Worm (Caenorhabditis elegans): Measurements from ENCODE around the gene spe-26.

- TF ChIP-seq mab-5 (tag; optimal IDR thresholded peaks at IDR 0.05) = no peak
- no peak for TF ChIP-seq gmeb-1 (tag; optimal IDR thresholded peaks at IDR 0.05)
- no peak for TF ChIP-seq unc-62 (GFP tag; optimal IDR thresholded peaks at IDR 0.05)
- TF ChIP-seq unc-39 (tag; optimal IDR thresholded peaks at IDR 0.05) = no peak
- no peak for TF ChIP-seq skn-1 (tag; optimal IDR thresholded peaks at IDR 0.05)
- TF ChIP-seq blmp-1 (tag; optimal IDR thresholded peaks at IDR 0.05; ENCODE audit: insufficient read depth) = no peak
- no peak for TF ChIP-seq sma-3 (GFP tag; optimal IDR thresholded peaks at IDR 0.05)
- TF ChIP-seq ztf-4 (tag; optimal IDR thresholded peaks at IDR 0.05) = no peak
- TF ChIP-seq nhr-12 (tag; optimal IDR thresholded peaks at IDR 0.05) = no peak
- TF ChIP-seq dmd-4 (tag; optimal IDR thresholded peaks at IDR 0.05) = no peak
- TF ChIP-seq elt-3 (tag; optimal IDR thresholded peaks at IDR 0.05) = no peak
Measured at ce11 chrIV:10430507-10430906, 38.8 kb upstream of the spe-26 start.
